Worm (Caenorhabditis elegans): Measurements from ENCODE around the gene F26G1.10.

F26G1.10 gene

ce11 chrII:4739984-4740462 is 34.2 kb upstream of the F26G1.10 start, which contains the start of gene eas-1 (continued):
- peak; percentile 51; the same call in 1 of the 2 replicates for TF ChIP-seq attf-3 (GFP tag; conservative IDR thresholded peaks at IDR 0.05)
- TF ChIP-seq F49E8.2 (tag; optimal IDR thresholded peaks at IDR 0.05; ENCODE audit: insufficient read depth): no peak
- no peak for TF ChIP-seq rec-8 (tag; optimal IDR thresholded peaks at IDR 0.05)
- TF ChIP-seq akir-1 (GFP tag; optimal IDR thresholded peaks at IDR 0.05): peak; percentile 58
- TF ChIP-seq dpl-1 (GFP tag; optimal IDR thresholded peaks at IDR 0.05): peak; percentile 78
- TF ChIP-seq F39B2.1 (GFP tag; IDR thresholded peaks at IDR 0.05): no peak
- TF ChIP-seq lir-1 (GFP tag; conservative IDR thresholded peaks at IDR 0.05): peak; percentile 79
- TF ChIP-seq athp-1 (tag; optimal IDR thresholded peaks at IDR 0.05): peak; percentile 33
- peak; percentile 76 for TF ChIP-seq attf-5 (GFP tag; optimal IDR thresholded peaks at IDR 0.05)
- peak; percentile 82 for TF ChIP-seq efl-1 (GFP tag; optimal IDR thresholded peaks at IDR 0.05)
- TF ChIP-seq lin-54 (GFP tag; optimal IDR thresholded peaks at IDR 0.05): peak; percentile 94

ce11 chrII:4741527-4742187 is 32.5 kb upstream of the F26G1.10 start, which contains the start of gene acs-11:
Gene acs-11, plus strand, starts transcription at chrII:4742137.
- TF ChIP-seq hmg-1.2 (GFP tag; IDR thresholded peaks at IDR 0.05) (0 out of 2 replicates have a peak, but pooled peaks have one; percentile 7), mes-4 (tag; optimal IDR thresholded peaks at IDR 0.05) (no peak), pha-4 (tag; optimal IDR thresholded peaks at IDR 0.05) (no peak), nfya-1 (tag; optimal IDR thresholded peaks at IDR 0.05; ENCODE audit: borderline replicate concordance, insufficient read depth) (no peak), chd-7 (tag; optimal IDR thresholded peaks at IDR 0.05) (no peak), akir-1 (GFP tag; optimal IDR thresholded peaks at IDR 0.05) (no peak), hsf-1 (GFP tag; IDR thresholded peaks at IDR 0.05) (no peak), cebp-1 (GFP tag; IDR thresholded peaks at IDR 0.05) (no peak), cebp-1 (tag; optimal IDR thresholded peaks at IDR 0.05) (peak; percentile 0), let-607 (tag; optimal IDR thresholded peaks at IDR 0.05) (no peak), tlf-1 (GFP tag; optimal IDR thresholded peaks at IDR 0.05) (no peak), ztf-25 (GFP tag; IDR thresholded peaks at IDR 0.05) (no peak), nhr-80 (tag; optimal IDR thresholded peaks at IDR 0.05) (peak; percentile 45), D2030.7 (GFP tag; IDR thresholded peaks at IDR 0.05) (no peak), ama-1 (optimal IDR thresholded peaks at IDR 0.05) (peak; percentile 49), ama-1 (GFP tag; optimal IDR thresholded peaks at IDR 0.05) (no peak), bed-2 (GFP tag; IDR thresholded peaks at IDR 0.05) (no peak), K11D2.4 (GFP tag; IDR thresholded peaks at IDR 0.05) (no peak), tbp1 (GFP tag; optimal IDR thresholded peaks at IDR 0.05) (no peak), madf-10 (tag; optimal IDR thresholded peaks at IDR 0.05) (no peak), Y56A3A.18 (GFP tag; IDR thresholded peaks at IDR 0.05) (0 out of 2 replicates have a peak, but pooled peaks have one; percentile 43), madf-6 (GFP tag; IDR thresholded peaks at IDR 0.05) (peak; percentile 20; the same call in 1 of the 2 replicates)

ce11 chrII:4745281-4745680 is 28.9 kb upstream of the F26G1.10 start:
- peak; percentile 28 for TF ChIP-seq tbp1 (GFP tag; optimal IDR thresholded peaks at IDR 0.05)
- TF ChIP-seq lin-54 (GFP tag; optimal IDR thresholded peaks at IDR 0.05): peak; percentile 13
- no peak for TF ChIP-seq F10E7.11 (tag; optimal IDR thresholded peaks at IDR 0.05)
- TF ChIP-seq lin-40 (tag; optimal IDR thresholded peaks at IDR 0.05): peak; percentile 43
- 0 out of 2 replicates have a peak, but pooled peaks have one; percentile 45 for TF ChIP-seq Y53G8AR.9 (GFP tag; conservative IDR thresholded peaks at IDR 0.05)
- TF ChIP-seq ceh-91 (GFP tag; IDR thresholded peaks at IDR 0.05): no peak
- no peak for TF ChIP-seq egl-18 (GFP tag; IDR thresholded peaks at IDR 0.05)
- no peak for TF ChIP-seq cebp-1 (GFP tag; IDR thresholded peaks at IDR 0.05)
- peak; percentile 31 for TF ChIP-seq cebp-1 (tag; optimal IDR thresholded peaks at IDR 0.05)
- peak; percentile 76 for TF ChIP-seq ztf-26 (tag; optimal IDR thresholded peaks at IDR 0.05)
